Worm (Caenorhabditis elegans): ENCODE results near the gene dmsr-1.

Gene dmsr-1

ce11 chrV:11490382-11490781 lies 51.8 kb downstream of the dmsr-1 start, which contains the start of gene dhs-19:
dhs-19 (minus strand) TSS chrV:11490482.
- TF ChIP-seq ztf-23 (GFP tag; IDR thresholded peaks at IDR 0.05), result no peak
- no peak for TF ChIP-seq T22C8.4 (GFP tag; IDR thresholded peaks at IDR 0.05)
- no peak for TF ChIP-seq cog-1 (tag; optimal IDR thresholded peaks at IDR 0.05)
- TF ChIP-seq tab-1 (GFP tag; IDR thresholded peaks at IDR 0.05), result no peak
- TF ChIP-seq flt-1 (GFP tag; IDR thresholded peaks at IDR 0.05), result no peak
- TF ChIP-seq ztf-29 (GFP tag; IDR thresholded peaks at IDR 0.05), result no peak
- TF ChIP-seq klf-2 (GFP tag; conservative IDR thresholded peaks at IDR 0.05), result no peak
- TF ChIP-seq med-1 (GFP tag; optimal IDR thresholded peaks at IDR 0.05; ENCODE audit: insufficient read depth), result no peak
- TF ChIP-seq ref-1 (GFP tag; conservative IDR thresholded peaks at IDR 0.05), result no peak
